Fruit fly (Drosophila melanogaster) S2 (cell line): ENCODE measurements around the gene CG6136.

Experiments used
- CG8478 ChIP-seq: fragments of >200 bp; optimal IDR thresholded peaks from 2 replicates; lab custom pipeline; 2018
- CTCF ChIP-seq, 2 experiments: fragments of >200 bp; optimal IDR thresholded peaks; 2 replicates each; lab custom pipeline; 2018

DNA sequence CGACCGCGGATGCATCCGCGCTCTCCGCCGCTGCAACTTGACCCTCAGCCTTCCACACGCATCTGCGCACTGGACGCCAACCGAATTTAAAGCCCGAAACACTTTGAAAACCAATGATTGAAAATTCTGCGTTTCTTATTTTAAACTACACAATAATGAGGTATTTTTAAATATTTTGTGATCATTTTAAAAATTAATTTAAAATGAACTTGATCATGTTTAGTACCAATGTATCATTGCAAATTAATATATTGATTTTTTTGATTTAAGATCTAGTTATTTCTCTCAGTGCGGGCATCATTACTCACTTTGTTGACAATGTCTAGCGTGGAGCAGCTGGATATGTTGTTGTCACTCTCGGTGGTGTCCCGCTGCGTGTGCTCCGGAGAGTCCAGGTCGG lies 5.2 kb downstream of the CG6136 start:
- TF ChIP-seq CG8478 (lab: Kevin White, UChicago) = no peak
- TF ChIP-seq CTCF (optimal IDR thresholded peaks at IDR 0.05; lab: Kevin White, UChicago) = no peak
